Worm (Caenorhabditis elegans) whole organism, L1 larva: Measurements from ENCODE around the gene nhr-210.

Source experiments
- aly-2 ChIP-seq: fragments of 150-350 bp; optimal IDR thresholded peaks from 2 replicates; lab custom pipeline; 2014; ENCODE audit warnings: missing biosample characterization, missing genetic modification characterization
- ama-1 ChIP-seq: fragments of 150-350 bp; optimal IDR thresholded peaks from 2 replicates; lab custom pipeline; 2014
- lir-3 ChIP-seq: sonication (generic microtip); optimal IDR thresholded peaks from 2 replicates; lab custom pipeline; 2016; ENCODE audit warnings: mild to moderate bottlenecking, missing genetic modification characterization, moderate library complexity, missing compliant biosample characterization; ENCODE audit not compliant: poor library complexity
- mef-2 ChIP-seq: fragments of 150-350 bp; optimal IDR thresholded peaks from 2 replicates; lab custom pipeline; 2014; ENCODE audit warnings: missing biosample characterization, missing genetic modification characterization
- nhr-19 ChIP-seq: fragments of 200-800 bp; sonication (Bioruptor generic); conservative IDR thresholded peaks from 2 replicates; pipeline ENCODE4 v1.3.6; 2022; ENCODE audit warnings: missing genetic modification characterization, missing compliant biosample characterization
- nhr-28 ChIP-seq: fragments of 150-350 bp; optimal IDR thresholded peaks from 2 replicates; lab custom pipeline; 2014; ENCODE audit warnings: missing biosample characterization, missing genetic modification characterization
- nhr-76 ChIP-seq: sonication (generic microtip); optimal IDR thresholded peaks from 2 replicates; lab custom pipeline; 2017; ENCODE audit warnings: missing biosample characterization, missing genetic modification characterization
- pqm-1 ChIP-seq: sonication (generic microtip); optimal IDR thresholded peaks from 3 replicates; lab custom pipeline; 2017; ENCODE audit warnings: missing biosample characterization, missing genetic modification characterization
- tbx-2 ChIP-seq: sonication (generic microtip); optimal IDR thresholded peaks from 2 replicates; lab custom pipeline; 2016; ENCODE audit warnings: missing genetic modification characterization, missing compliant biosample characterization
- tlp-1 ChIP-seq: fragments of 150-350 bp; optimal IDR thresholded peaks from 2 replicates; lab custom pipeline; 2014; ENCODE audit warnings: missing biosample characterization, missing genetic modification characterization
- zag-1 ChIP-seq: fragments of 150-350 bp; optimal IDR thresholded peaks from 2 replicates; lab custom pipeline; 2014; ENCODE audit warnings: missing biosample characterization, missing genetic modification characterization

DNA sequence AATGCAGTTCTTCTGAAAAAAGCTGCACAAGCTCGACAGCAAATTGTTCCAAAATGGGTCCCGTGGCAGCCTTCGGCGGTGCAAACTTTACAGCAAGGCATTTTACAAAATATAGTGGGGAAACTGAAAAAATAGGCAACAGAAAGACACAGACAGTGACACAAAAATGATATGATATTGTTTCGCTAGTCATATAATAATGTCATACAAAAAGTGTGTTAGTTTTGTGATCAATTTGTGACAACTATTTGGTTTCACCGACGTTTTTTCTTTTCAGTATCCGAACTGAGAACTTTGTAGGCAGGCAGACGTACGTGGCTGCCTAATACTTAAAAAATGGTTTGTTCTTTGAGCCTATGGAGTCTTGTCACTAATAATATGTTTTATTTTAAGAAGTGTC lies at the start of gene nhr-210:
- TF ChIP-seq tlp-1 (tag; lab: Kevin White, UChicago) (no peak), nhr-19 (GFP tag; lab: Robert Waterston, UW) (no peak), ama-1 (lab: Kevin White, UChicago) (no peak), tbx-2 (no peak), nhr-76 (tag; lab: Kevin White, UChicago) (no peak), zag-1 (tag; lab: Kevin White, UChicago) (no peak), mef-2 (tag; lab: Kevin White, UChicago) (no peak), nhr-28 (tag; lab: Kevin White, UChicago) (no peak), aly-2 (no peak), lir-3 (tag; lab: Kevin White, UChicago) (no peak), pqm-1 (tag; lab: Kevin White, UChicago) (no peak)
